Worm (Caenorhabditis elegans): Measurements from ENCODE around the gene glb-29.

The glb-29 gene

DNA sequence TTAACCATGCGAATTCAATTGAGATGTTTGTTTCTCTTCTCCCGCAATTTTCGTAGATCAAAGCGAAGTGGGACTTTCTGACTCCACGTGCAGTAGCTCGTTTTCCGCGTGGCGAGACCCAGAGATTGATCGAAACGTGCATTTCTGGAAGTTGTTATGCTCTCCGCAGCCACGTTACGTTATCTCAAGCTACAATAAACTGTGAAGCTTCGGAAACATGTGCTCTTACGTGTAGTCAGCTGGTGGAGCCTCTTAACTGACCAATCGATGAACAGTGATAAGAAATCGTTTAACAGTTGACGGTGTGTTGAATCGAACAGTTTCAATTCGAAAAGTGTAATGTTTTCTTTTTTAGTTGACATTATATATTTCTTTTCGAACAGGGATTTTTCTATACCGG, 43.3 kb downstream of the glb-29 start:
- TF ChIP-seq cog-1 (tag; optimal IDR thresholded peaks at IDR 0.05) (no peak), ztf-29 (GFP tag; IDR thresholded peaks at IDR 0.05) (no peak), ztf-23 (GFP tag; IDR thresholded peaks at IDR 0.05) (no peak), tab-1 (GFP tag; IDR thresholded peaks at IDR 0.05) (no peak), flt-1 (GFP tag; IDR thresholded peaks at IDR 0.05) (no peak), med-1 (GFP tag; optimal IDR thresholded peaks at IDR 0.05; ENCODE audit: insufficient read depth) (no peak), T22C8.4 (GFP tag; IDR thresholded peaks at IDR 0.05) (no peak), klf-2 (GFP tag; conservative IDR thresholded peaks at IDR 0.05) (no peak), ref-1 (GFP tag; conservative IDR thresholded peaks at IDR 0.05) (no peak)

DNA sequence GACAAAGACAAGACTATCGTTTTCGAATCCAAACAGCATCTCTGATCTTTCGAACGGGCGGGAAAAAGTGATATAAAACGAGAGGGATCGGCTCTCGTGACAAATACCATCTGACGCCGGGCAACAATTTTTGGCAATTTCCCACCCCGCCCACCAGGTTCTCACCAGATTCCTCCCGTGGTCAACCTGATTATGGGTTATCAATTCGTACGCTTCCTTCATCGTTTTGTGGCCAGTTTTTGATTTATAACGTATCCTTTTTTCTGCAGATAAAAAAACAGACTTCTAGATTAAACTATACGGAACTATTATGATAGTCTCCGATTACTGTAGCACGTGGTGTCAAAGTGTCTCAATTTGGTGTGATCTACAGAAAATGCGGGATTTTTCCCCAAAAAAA, 44.1 kb downstream of the glb-29 start:
- TF ChIP-seq T22C8.4 (GFP tag; IDR thresholded peaks at IDR 0.05) (no peak), cog-1 (tag; optimal IDR thresholded peaks at IDR 0.05) (no peak), ztf-29 (GFP tag; IDR thresholded peaks at IDR 0.05) (no peak), tab-1 (GFP tag; IDR thresholded peaks at IDR 0.05) (no peak)

DNA sequence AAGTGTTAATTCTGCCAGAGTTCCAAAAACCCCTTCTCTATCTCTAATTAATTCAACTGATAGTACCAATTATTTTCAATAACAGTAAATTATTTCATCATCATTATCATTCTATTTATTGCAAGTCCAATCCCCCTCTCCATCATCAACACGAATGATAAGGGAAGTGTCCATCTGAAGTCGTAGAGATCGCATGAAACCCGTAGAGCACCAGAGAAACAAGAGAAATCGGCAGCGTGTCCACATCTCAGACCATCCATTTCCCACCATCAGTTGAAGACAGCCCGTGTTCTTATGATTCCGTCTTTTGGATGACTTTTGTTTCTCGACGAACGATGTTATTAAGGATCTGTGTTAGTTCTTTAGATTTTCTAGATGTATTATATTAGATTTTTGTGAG, 44.6 kb downstream of the glb-29 start:
- no peak for TF ChIP-seq T22C8.4 (GFP tag; IDR thresholded peaks at IDR 0.05)
- TF ChIP-seq ztf-29 (GFP tag; IDR thresholded peaks at IDR 0.05): no peak
- TF ChIP-seq klf-2 (GFP tag; conservative IDR thresholded peaks at IDR 0.05): no peak
- no peak for TF ChIP-seq flt-1 (GFP tag; IDR thresholded peaks at IDR 0.05)
- no peak for TF ChIP-seq med-1 (GFP tag; optimal IDR thresholded peaks at IDR 0.05; ENCODE audit: insufficient read depth)

DNA sequence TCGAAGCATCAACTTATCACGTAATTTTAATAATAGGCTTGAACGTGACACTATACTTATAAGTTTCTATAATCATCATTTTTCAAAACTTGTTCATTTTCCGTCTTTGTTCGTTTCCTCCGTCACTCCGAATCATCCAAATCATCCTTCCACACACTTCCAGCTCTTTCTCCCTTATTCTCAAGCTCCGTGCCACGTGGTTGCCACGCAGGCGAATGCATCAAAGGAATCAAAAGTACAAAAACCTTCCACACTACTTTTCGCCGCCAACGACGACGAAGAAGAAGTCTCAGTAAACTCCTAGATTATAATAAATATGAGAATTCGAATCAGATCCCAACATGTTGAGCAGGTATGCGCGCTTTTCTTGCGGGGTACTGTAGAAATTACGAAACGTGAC, 45.3 kb downstream of the glb-29 start:
- TF ChIP-seq klf-2 (GFP tag; conservative IDR thresholded peaks at IDR 0.05): no peak
- TF ChIP-seq cog-1 (tag; optimal IDR thresholded peaks at IDR 0.05): no peak
- no peak for TF ChIP-seq tab-1 (GFP tag; IDR thresholded peaks at IDR 0.05)
- TF ChIP-seq ztf-23 (GFP tag; IDR thresholded peaks at IDR 0.05): no peak
- no peak for TF ChIP-seq ztf-29 (GFP tag; IDR thresholded peaks at IDR 0.05)
- TF ChIP-seq ref-1 (GFP tag; conservative IDR thresholded peaks at IDR 0.05): no peak
- TF ChIP-seq T22C8.4 (GFP tag; IDR thresholded peaks at IDR 0.05): no peak
- TF ChIP-seq med-1 (GFP tag; optimal IDR thresholded peaks at IDR 0.05; ENCODE audit: insufficient read depth): no peak
- TF ChIP-seq flt-1 (GFP tag; IDR thresholded peaks at IDR 0.05): no peak

DNA sequence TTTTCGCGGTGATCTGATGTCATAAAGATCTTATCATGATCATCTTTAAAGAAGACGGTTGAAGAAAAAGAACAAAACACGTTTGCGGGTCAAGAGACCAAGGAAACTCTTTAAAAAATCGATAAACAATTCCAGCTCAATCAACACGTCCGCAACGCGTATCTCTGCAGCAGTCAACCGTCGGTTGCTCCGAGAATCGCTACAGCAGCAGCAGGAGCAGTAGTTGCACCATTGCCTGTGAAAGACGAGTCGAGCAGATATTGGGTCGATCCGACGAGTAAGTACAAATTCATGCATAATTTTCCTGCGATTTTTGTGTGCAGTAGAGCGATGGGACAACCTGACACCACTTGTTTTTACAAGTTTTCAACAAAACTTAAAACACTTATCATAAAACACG, 45.7 kb downstream of the glb-29 start:
- TF ChIP-seq klf-2 (GFP tag; conservative IDR thresholded peaks at IDR 0.05) (no peak), ztf-23 (GFP tag; IDR thresholded peaks at IDR 0.05) (no peak), cog-1 (tag; optimal IDR thresholded peaks at IDR 0.05) (no peak), flt-1 (GFP tag; IDR thresholded peaks at IDR 0.05) (no peak), T22C8.4 (GFP tag; IDR thresholded peaks at IDR 0.05) (no peak), med-1 (GFP tag; optimal IDR thresholded peaks at IDR 0.05; ENCODE audit: insufficient read depth) (no peak), ref-1 (GFP tag; conservative IDR thresholded peaks at IDR 0.05) (no peak), ztf-29 (GFP tag; IDR thresholded peaks at IDR 0.05) (no peak)

DNA sequence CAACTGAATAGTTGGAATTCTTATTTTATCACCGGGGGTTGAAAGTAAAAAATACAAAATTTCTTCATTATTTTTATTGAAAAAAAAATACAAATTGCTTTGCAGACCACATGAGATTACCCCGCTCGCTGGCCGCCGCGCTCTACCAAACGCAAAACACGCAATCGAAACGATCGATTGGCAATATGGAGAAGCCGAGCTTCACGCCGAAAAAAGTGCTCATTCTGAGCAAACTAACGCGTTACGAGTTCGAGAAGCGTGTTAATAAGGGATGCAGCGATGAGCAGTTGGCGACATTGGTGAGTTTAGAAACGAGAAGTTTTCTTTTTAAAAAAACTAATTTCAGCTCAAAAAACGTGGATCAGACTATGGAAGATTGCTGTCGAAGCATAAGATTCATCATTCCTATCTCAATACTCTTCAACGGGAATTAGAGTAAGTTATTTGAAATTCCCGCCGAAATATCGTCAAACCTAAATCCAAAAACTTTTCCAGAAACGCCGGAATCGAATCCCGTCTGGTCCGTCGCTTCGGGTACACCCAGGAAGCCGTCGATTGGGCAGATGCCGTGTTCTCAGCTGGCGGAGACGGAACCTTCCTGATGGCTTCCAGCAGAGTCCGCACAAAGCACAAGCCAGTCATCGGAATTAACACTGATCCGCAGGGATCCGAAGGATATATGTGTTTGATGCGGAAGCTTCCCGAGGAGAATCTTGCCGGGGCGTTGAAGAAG, 46.7 kb downstream of the glb-29 start:
- TF ChIP-seq cog-1 (tag; optimal IDR thresholded peaks at IDR 0.05) (no peak), ztf-29 (GFP tag; IDR thresholded peaks at IDR 0.05) (no peak), T22C8.4 (GFP tag; IDR thresholded peaks at IDR 0.05) (no peak), flt-1 (GFP tag; IDR thresholded peaks at IDR 0.05) (no peak), ref-1 (GFP tag; conservative IDR thresholded peaks at IDR 0.05) (no peak), tab-1 (GFP tag; IDR thresholded peaks at IDR 0.05) (no peak), med-1 (GFP tag; optimal IDR thresholded peaks at IDR 0.05; ENCODE audit: insufficient read depth) (no peak), ztf-23 (GFP tag; IDR thresholded peaks at IDR 0.05) (no peak), klf-2 (GFP tag; conservative IDR thresholded peaks at IDR 0.05) (no peak)

DNA sequence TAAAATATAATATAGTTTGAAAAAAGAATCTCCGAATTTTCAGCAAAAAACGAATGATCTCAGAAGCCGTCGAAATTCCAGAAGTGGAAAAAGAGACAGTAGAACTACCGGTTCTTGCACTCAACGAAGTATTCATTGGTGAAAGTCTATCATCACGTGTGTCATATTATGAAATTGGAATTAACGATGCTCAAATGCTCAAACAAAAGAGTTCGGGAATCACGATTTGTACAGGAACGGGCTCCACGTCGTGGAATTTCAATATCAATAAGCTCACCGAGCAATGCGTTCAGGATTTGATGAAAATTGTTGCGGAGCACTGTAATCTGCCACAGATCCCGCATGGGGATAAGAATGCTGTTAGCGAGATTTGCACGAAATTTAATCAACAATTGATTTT, 49.4 kb downstream of the glb-29 start:
- TF ChIP-seq ztf-23 (GFP tag; IDR thresholded peaks at IDR 0.05) (no peak), klf-2 (GFP tag; conservative IDR thresholded peaks at IDR 0.05) (no peak), ztf-29 (GFP tag; IDR thresholded peaks at IDR 0.05) (no peak), tab-1 (GFP tag; IDR thresholded peaks at IDR 0.05) (no peak), flt-1 (GFP tag; IDR thresholded peaks at IDR 0.05) (no peak), cog-1 (tag; optimal IDR thresholded peaks at IDR 0.05) (no peak), ref-1 (GFP tag; conservative IDR thresholded peaks at IDR 0.05) (no peak), T22C8.4 (GFP tag; IDR thresholded peaks at IDR 0.05) (no peak), med-1 (GFP tag; optimal IDR thresholded peaks at IDR 0.05; ENCODE audit: insufficient read depth) (no peak)

DNA sequence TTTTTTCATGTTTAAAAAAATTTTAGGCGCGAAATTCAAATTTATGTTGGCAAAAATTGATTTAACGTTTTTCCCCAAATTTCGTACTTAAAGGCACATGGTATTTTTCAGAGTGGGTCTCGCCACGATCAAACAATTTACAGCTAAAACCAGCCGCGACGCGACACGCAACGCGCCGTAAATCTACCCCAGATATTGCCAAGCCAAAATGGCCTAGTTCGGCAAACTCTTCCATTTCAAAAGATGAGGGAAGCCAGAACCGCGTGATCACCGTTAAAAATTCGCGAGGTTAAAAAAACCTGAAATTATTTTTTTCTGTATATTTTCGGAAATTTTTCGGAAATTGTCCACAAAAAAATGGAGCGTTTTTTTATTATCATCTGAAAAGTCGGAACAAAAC, 51.0 kb downstream of the glb-29 start:
- TF ChIP-seq cog-1 (tag; optimal IDR thresholded peaks at IDR 0.05) (no peak), med-1 (GFP tag; optimal IDR thresholded peaks at IDR 0.05; ENCODE audit: insufficient read depth) (no peak), flt-1 (GFP tag; IDR thresholded peaks at IDR 0.05) (no peak), ref-1 (GFP tag; conservative IDR thresholded peaks at IDR 0.05) (no peak), ztf-23 (GFP tag; IDR thresholded peaks at IDR 0.05) (no peak), ztf-29 (GFP tag; IDR thresholded peaks at IDR 0.05) (no peak), tab-1 (GFP tag; IDR thresholded peaks at IDR 0.05) (no peak), T22C8.4 (GFP tag; IDR thresholded peaks at IDR 0.05) (no peak), klf-2 (GFP tag; conservative IDR thresholded peaks at IDR 0.05) (no peak)

DNA sequence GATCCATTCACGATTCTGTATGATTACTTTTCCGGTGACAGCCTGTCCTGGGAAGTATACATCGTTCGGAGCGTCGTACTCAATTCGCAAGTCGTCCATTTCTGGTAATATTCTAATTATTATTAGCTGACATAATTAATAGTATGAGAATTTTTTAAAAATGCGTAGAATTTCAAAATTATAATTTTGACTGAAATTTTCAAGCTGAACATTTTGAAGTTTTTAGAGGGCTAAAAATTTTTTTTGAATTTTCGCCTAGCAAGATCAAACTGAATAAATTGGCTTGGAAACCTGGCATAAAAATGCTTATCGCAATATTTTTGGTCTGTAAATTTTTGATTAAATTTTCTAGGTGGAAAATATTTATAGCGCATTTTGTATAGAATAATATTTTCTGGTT, 53.6 kb downstream of the glb-29 start, which contains the start of gene arrd-7:
Gene arrd-7, minus strand, starts transcription at position 101 of the 400 bp plus-strand sequence.
- TF ChIP-seq klf-2 (GFP tag; conservative IDR thresholded peaks at IDR 0.05) (no peak), tab-1 (GFP tag; IDR thresholded peaks at IDR 0.05) (no peak), ref-1 (GFP tag; conservative IDR thresholded peaks at IDR 0.05) (no peak), T22C8.4 (GFP tag; IDR thresholded peaks at IDR 0.05) (no peak), med-1 (GFP tag; optimal IDR thresholded peaks at IDR 0.05; ENCODE audit: insufficient read depth) (no peak), ztf-23 (GFP tag; IDR thresholded peaks at IDR 0.05) (no peak), ztf-29 (GFP tag; IDR thresholded peaks at IDR 0.05) (no peak), flt-1 (GFP tag; IDR thresholded peaks at IDR 0.05) (no peak), cog-1 (tag; optimal IDR thresholded peaks at IDR 0.05) (no peak)

DNA sequence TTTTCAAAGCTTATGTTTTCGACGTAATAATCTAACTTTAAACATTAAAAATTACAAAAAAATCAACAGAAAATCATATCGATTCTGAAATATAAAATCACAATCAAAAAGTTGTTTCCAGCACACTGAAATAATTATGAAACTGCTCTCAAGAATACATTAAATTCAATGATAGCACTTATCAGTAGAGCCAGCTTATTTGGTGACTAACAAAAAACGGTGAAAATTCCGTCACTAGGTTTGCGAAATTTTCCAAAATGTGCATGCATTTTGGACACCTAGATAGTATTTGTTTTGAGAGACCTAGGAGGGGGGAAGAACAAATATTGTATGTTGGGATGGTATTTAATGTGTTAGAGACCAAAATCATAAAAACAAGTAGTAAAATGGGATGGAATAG, 54.2 kb downstream of the glb-29 start:
- TF ChIP-seq cog-1 (tag; optimal IDR thresholded peaks at IDR 0.05): no peak
- no peak for TF ChIP-seq flt-1 (GFP tag; IDR thresholded peaks at IDR 0.05)
- no peak for TF ChIP-seq med-1 (GFP tag; optimal IDR thresholded peaks at IDR 0.05; ENCODE audit: insufficient read depth)
- no peak for TF ChIP-seq ref-1 (GFP tag; conservative IDR thresholded peaks at IDR 0.05)
- no peak for TF ChIP-seq ztf-23 (GFP tag; IDR thresholded peaks at IDR 0.05)
- no peak for TF ChIP-seq klf-2 (GFP tag; conservative IDR thresholded peaks at IDR 0.05)
- TF ChIP-seq T22C8.4 (GFP tag; IDR thresholded peaks at IDR 0.05): no peak
- TF ChIP-seq ztf-29 (GFP tag; IDR thresholded peaks at IDR 0.05): no peak

Data from whole organism, midembryonic.